Fruit fly (Drosophila melanogaster) whole organism, embryonic: ENCODE data around the gene Alh.

Experiments
- Atf6 ChIP-seq: fragments of 200-800 bp; sonication (Bioruptor generic); IDR thresholded peaks from 2 replicates; pipeline ENCODE4 v1.3.6; 2022; ENCODE audit warnings: missing biosample characterization, missing genetic modification characterization
- C15 ChIP-seq: fragments of 200-800 bp; sonication (Bioruptor generic); IDR thresholded peaks from 3 replicates; pipeline ENCODE4 v1.3.6; 2022; ENCODE audit warnings: missing biosample characterization, missing genetic modification characterization
- CG11696 ChIP-seq: fragments of 200-800 bp; sonication (Bioruptor generic); IDR thresholded peaks from 2 replicates; pipeline ENCODE4 v1.3.6; 2022; ENCODE audit warnings: missing biosample characterization, missing genetic modification characterization
- CG14860 ChIP-seq: fragments of 200-800 bp; sonication (Bioruptor generic); IDR thresholded peaks from 3 replicates; pipeline ENCODE4 v1.3.6; 2022; ENCODE audit warnings: missing biosample characterization, missing genetic modification characterization; ENCODE audit not compliant: partially characterized antibody
- CG15601 ChIP-seq: fragments of 200-800 bp; sonication (Bioruptor generic); optimal IDR thresholded peaks from 3 replicates; lab custom pipeline; 2019; ENCODE audit warnings: missing biosample characterization, mild to moderate bottlenecking, missing genetic modification characterization, moderate library complexity
- CG16815 ChIP-seq: fragments of 200-800 bp; sonication (Bioruptor generic); optimal IDR thresholded peaks from 3 replicates; lab custom pipeline; 2017; ENCODE audit warnings: missing biosample characterization, mild to moderate bottlenecking, missing genetic modification characterization
- CG31388 ChIP-seq: fragments of 200-800 bp; sonication (Bioruptor generic); optimal IDR thresholded peaks from 2 replicates; lab custom pipeline; 2016; ENCODE audit warnings: missing biosample characterization, missing genetic modification characterization
- CG32767 ChIP-seq: fragments of 200-800 bp; sonication (Bioruptor generic); IDR thresholded peaks from 2 replicates; pipeline ENCODE4 v1.3.6; 2022; ENCODE audit warnings: missing biosample characterization, missing genetic modification characterization
- CG3847 ChIP-seq: fragments of 200-800 bp; sonication (Bioruptor generic); IDR thresholded peaks from 2 replicates; pipeline ENCODE4 v1.3.6; 2022; ENCODE audit warnings: missing biosample characterization, missing genetic modification characterization
- CG5245 ChIP-seq: fragments of 200-800 bp; sonication (Bioruptor generic); optimal IDR thresholded peaks from 3 replicates; lab custom pipeline; 2016; ENCODE audit warnings: missing biosample characterization, missing genetic modification characterization
- CG6791 ChIP-seq: fragments of 200-800 bp; sonication (Bioruptor generic); IDR thresholded peaks from 3 replicates; pipeline ENCODE4 v1.3.6; 2022; ENCODE audit warnings: missing biosample characterization, missing genetic modification characterization; ENCODE audit not compliant: partially characterized antibody
- CG7839 ChIP-seq: fragments of 200-800 bp; sonication (Bioruptor generic); optimal IDR thresholded peaks from 3 replicates; lab custom pipeline; 2018; ENCODE audit warnings: missing biosample characterization, mild to moderate bottlenecking, missing genetic modification characterization, moderate library complexity
- CG9797 ChIP-seq: fragments of 200-800 bp; sonication (Bioruptor generic); optimal IDR thresholded peaks from 3 replicates; lab custom pipeline; 2018; ENCODE audit warnings: missing biosample characterization, mild to moderate bottlenecking, missing genetic modification characterization
- CG9932 ChIP-seq: fragments of 200-800 bp; sonication (Bioruptor generic); IDR thresholded peaks from 2 replicates; pipeline ENCODE4 v1.3.6; 2022; ENCODE audit warnings: missing biosample characterization, missing genetic modification characterization
- Doc2 ChIP-seq: fragments of 200-800 bp; sonication (Bioruptor generic); IDR thresholded peaks from 2 replicates; pipeline ENCODE4 v1.3.6; 2022; ENCODE audit warnings: missing biosample characterization, missing genetic modification characterization
- Ets65A ChIP-seq: fragments of 200-800 bp; sonication (Bioruptor generic); peaks from one replicate; lab custom pipeline; 2016; ENCODE audit warnings: missing biosample characterization, missing genetic modification characterization
- Ets97D ChIP-seq: fragments of 200-800 bp; sonication (Bioruptor generic); optimal IDR thresholded peaks from 3 replicates; lab custom pipeline; 2016; ENCODE audit warnings: missing biosample characterization, missing genetic modification characterization
- Fer2 ChIP-seq: fragments of 200-800 bp; sonication (Bioruptor generic); optimal IDR thresholded peaks from 2 replicates; lab custom pipeline; 2018; ENCODE audit warnings: missing biosample characterization, mild to moderate bottlenecking, missing genetic modification characterization, moderate library complexity
- H2.0 ChIP-seq: fragments of 200-800 bp; sonication (Bioruptor generic); IDR thresholded peaks from 2 replicates; pipeline ENCODE4 v1.3.6; 2022; ENCODE audit warnings: missing biosample characterization, missing genetic modification characterization
- Mes4 ChIP-seq: fragments of 200-800 bp; sonication (Bioruptor generic); optimal IDR thresholded peaks from 2 replicates; lab custom pipeline; 2016; ENCODE audit warnings: missing biosample characterization, missing genetic modification characterization
- NFAT ChIP-seq: fragments of 200-800 bp; sonication (Bioruptor generic); IDR thresholded peaks from 2 replicates; pipeline ENCODE4 v1.3.6; 2022; ENCODE audit warnings: missing biosample characterization, missing genetic modification characterization
- Sry-δ ChIP-seq: fragments of 200-800 bp; sonication (Bioruptor generic); optimal IDR thresholded peaks from 2 replicates; lab custom pipeline; 2016; ENCODE audit warnings: missing biosample characterization, missing genetic modification characterization
- TFAM ChIP-seq: fragments of 200-800 bp; sonication (Bioruptor generic); optimal IDR thresholded peaks from 2 replicates; lab custom pipeline; 2017; ENCODE audit warnings: missing biosample characterization, missing genetic modification characterization, inconsistent platforms
- YL-1 ChIP-seq: fragments of 200-800 bp; sonication (Bioruptor generic); optimal IDR thresholded peaks from 3 replicates; lab custom pipeline; 2017; ENCODE audit warnings: missing biosample characterization, mild to moderate bottlenecking, missing genetic modification characterization
- ara ChIP-seq: fragments of 200-800 bp; sonication (Bioruptor generic); IDR thresholded peaks from 2 replicates; pipeline ENCODE4 v1.3.6; 2022; ENCODE audit warnings: missing biosample characterization, missing genetic modification characterization
- ash1 ChIP-seq: fragments of 200-800 bp; sonication (Bioruptor generic); optimal IDR thresholded peaks from 2 replicates; lab custom pipeline; 2018; ENCODE audit warnings: missing biosample characterization, mild to moderate bottlenecking, missing genetic modification characterization
- cas ChIP-seq: fragments of 200-800 bp; sonication (Bioruptor generic); IDR thresholded peaks from 2 replicates; pipeline ENCODE4 v1.3.6; 2022; ENCODE audit warnings: missing biosample characterization, missing genetic modification characterization
- chm ChIP-seq: fragments of 200-800 bp; sonication (Bioruptor generic); IDR thresholded peaks from 2 replicates; pipeline ENCODE4 v1.3.6; 2022; ENCODE audit warnings: missing biosample characterization, missing genetic modification characterization
- ci ChIP-seq: fragments of 200-800 bp; sonication (Bioruptor generic); IDR thresholded peaks from 3 replicates; pipeline ENCODE4 v1.3.6; 2022; ENCODE audit warnings: missing biosample characterization, missing genetic modification characterization
- dm ChIP-seq: fragments of 200-800 bp; sonication (Bioruptor generic); optimal IDR thresholded peaks from 3 replicates; lab custom pipeline; 2016; ENCODE audit warnings: missing biosample characterization, missing genetic modification characterization
- fd3F ChIP-seq: fragments of 200-800 bp; sonication (Bioruptor generic); optimal IDR thresholded peaks from 2 replicates; lab custom pipeline; 2018; ENCODE audit warnings: missing biosample characterization, mild to moderate bottlenecking, missing genetic modification characterization, moderate library complexity
- kah ChIP-seq: fragments of 200-800 bp; sonication (Bioruptor generic); optimal IDR thresholded peaks from 2 replicates; lab custom pipeline; 2018; ENCODE audit warnings: missing biosample characterization, mild to moderate bottlenecking, missing genetic modification characterization
- kay ChIP-seq: fragments of 200-800 bp; sonication (Bioruptor generic); optimal IDR thresholded peaks from 2 replicates; lab custom pipeline; 2016; ENCODE audit warnings: missing biosample characterization, missing genetic modification characterization
- ro ChIP-seq: fragments of 200-800 bp; sonication (Bioruptor generic); IDR thresholded peaks from 2 replicates; pipeline ENCODE4 v1.3.6; 2022; ENCODE audit warnings: missing biosample characterization, missing genetic modification characterization
- sd ChIP-seq: fragments of 200-800 bp; sonication (Bioruptor generic); optimal IDR thresholded peaks from 3 replicates; lab custom pipeline; 2018; ENCODE audit warnings: missing biosample characterization, mild to moderate bottlenecking, missing genetic modification characterization, moderate library complexity
- sens ChIP-seq: fragments of 200-800 bp; sonication (Bioruptor generic); peaks from one replicate; lab custom pipeline; 2016; ENCODE audit warnings: missing biosample characterization, missing genetic modification characterization
- shn ChIP-seq: fragments of 200-800 bp; sonication (Bioruptor generic); optimal IDR thresholded peaks from 3 replicates; lab custom pipeline; 2016; ENCODE audit warnings: missing biosample characterization, missing genetic modification characterization
- sim ChIP-seq: fragments of 200-800 bp; sonication (Bioruptor generic); IDR thresholded peaks from 2 replicates; pipeline ENCODE4 v1.3.6; 2022; ENCODE audit warnings: missing biosample characterization, missing genetic modification characterization
- sob ChIP-seq: fragments of 200-800 bp; sonication (Bioruptor generic); IDR thresholded peaks from 2 replicates; pipeline ENCODE4 v1.3.6; 2022; ENCODE audit warnings: missing biosample characterization, missing genetic modification characterization
- ttk ChIP-seq: fragments of 200-800 bp; sonication (Bioruptor generic); IDR thresholded peaks from 2 replicates; pipeline ENCODE4 v2.1.2; 2022; ENCODE audit warnings: missing biosample characterization, missing genetic modification characterization
- tup ChIP-seq: fragments of 200-800 bp; sonication (Bioruptor generic); optimal IDR thresholded peaks from 2 replicates; lab custom pipeline; 2016; ENCODE audit warnings: missing biosample characterization, mild to moderate bottlenecking, missing genetic modification characterization, moderate library complexity
- usp ChIP-seq: fragments of >200 bp; optimal IDR thresholded peaks from 2 replicates; lab custom pipeline; 2017; ENCODE audit warnings: missing biosample characterization, missing genetic modification characterization
- wek ChIP-seq: fragments of 200-800 bp; sonication (Bioruptor generic); optimal IDR thresholded peaks from 3 replicates; lab custom pipeline; 2018; ENCODE audit warnings: missing biosample characterization, mild to moderate bottlenecking, missing genetic modification characterization, moderate library complexity
- zf30C ChIP-seq: fragments of 200-800 bp; sonication (Bioruptor generic); optimal IDR thresholded peaks from 3 replicates; lab custom pipeline; 2018; ENCODE audit warnings: missing biosample characterization, mild to moderate bottlenecking, missing genetic modification characterization

Alh gene

DNA sequence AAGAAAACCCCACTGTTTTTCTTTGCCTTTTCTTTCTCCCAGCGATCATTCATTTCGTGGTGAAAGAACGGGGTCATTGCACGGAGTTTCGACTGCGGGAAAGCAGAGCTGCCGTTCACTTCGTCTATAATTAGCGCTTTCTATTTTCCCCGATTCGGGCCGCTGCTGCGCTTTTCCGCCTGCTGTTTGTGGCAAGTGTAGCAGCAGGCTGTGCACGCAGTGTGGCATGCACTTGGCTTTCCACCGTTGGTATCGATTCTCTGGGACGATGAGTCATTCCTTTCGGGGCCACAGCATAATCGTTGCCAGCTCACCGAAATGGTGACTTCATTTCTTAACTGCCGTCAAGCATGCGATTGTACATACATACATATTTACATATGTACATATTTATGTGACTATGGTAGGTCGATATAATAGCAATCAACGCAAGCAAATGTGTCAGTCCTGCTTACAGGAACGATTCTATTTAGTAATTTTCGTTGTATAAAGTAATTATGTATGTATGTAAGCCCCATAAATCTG lies 35.1 kb downstream of the Alh start (continued):
- TF ChIP-seq CG9932 (GFP tag; lab: Robert Waterston, UW) (peak; percentile 34; the same call in 1 of the 2 replicates), NFAT (0 out of 2 replicates have a peak, but pooled peaks have one; percentile 21), chm (GFP tag; lab: Robert Waterston, UW) (0 out of 2 replicates have a peak, but pooled peaks have one; percentile 47), Doc2 (GFP tag; lab: Robert Waterston, UW) (no peak), zf30C (peak; percentile 6), ttk (no peak), kay (GFP tag; lab: Kevin White, UChicago) (peak; percentile 84), Fer2 (tag; lab: Kevin White, UChicago) (no peak), ci (GFP tag; lab: Robert Waterston, UW) (peak; percentile 35; the same call in 1 of the 3 replicates)
- TF ChIP-seq, all 482 proteins: peak for 24

DNA sequence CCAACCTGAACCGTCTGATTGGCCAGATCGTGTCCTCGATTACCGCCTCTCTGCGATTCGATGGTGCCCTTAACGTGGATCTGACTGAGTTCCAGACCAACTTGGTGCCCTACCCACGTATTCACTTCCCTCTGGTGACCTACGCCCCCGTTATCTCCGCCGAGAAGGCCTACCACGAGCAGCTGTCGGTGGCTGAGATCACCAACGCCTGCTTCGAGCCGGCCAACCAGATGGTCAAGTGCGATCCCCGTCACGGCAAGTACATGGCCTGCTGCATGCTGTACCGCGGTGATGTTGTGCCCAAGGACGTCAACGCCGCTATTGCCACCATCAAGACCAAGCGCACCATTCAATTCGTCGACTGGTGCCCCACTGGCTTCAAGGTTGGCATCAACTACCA lies 36.1 kb downstream of the Alh start:
- no peak for TF ChIP-seq TFAM (GFP tag; lab: Kevin White, UChicago)
- no peak for TF ChIP-seq ro (GFP tag; lab: Robert Waterston, UW)
- TF ChIP-seq CG5245 (GFP tag; lab: Kevin White, UChicago), result no peak
- TF ChIP-seq cas (GFP tag; lab: Robert Waterston, UW), result no peak
- TF ChIP-seq sd (tag; lab: Kevin White, UChicago), result no peak
- no peak for TF ChIP-seq C15
- TF ChIP-seq sens (GFP tag; lab: Kevin White, UChicago), result peak; percentile 8
- no peak for TF ChIP-seq Sry-δ (GFP tag; lab: Kevin White, UChicago)
- TF ChIP-seq CG14860, result no peak
- TF ChIP-seq CG15601 (tag; lab: Kevin White, UChicago), result no peak
- TF ChIP-seq sim (GFP tag; lab: Robert Waterston, UW), result no peak
- no peak for TF ChIP-seq CG3847 (GFP tag; lab: Robert Waterston, UW)
- TF ChIP-seq H2.0, result 0 out of 2 replicates have a peak, but pooled peaks have one; percentile 4
- TF ChIP-seq CG9797 (GFP tag; lab: Kevin White, UChicago), result no peak
- TF ChIP-seq YL-1, result no peak
- no peak for TF ChIP-seq ash1 (GFP tag; lab: Kevin White, UChicago)
- TF ChIP-seq Ets97D (GFP tag; lab: Kevin White, UChicago), result no peak
- TF ChIP-seq usp (GFP tag; lab: Kevin White, UChicago), result no peak
- TF ChIP-seq ara (GFP tag; lab: Robert Waterston, UW), result no peak
- TF ChIP-seq sob, result no peak
- no peak for TF ChIP-seq Mes4 (GFP tag; lab: Kevin White, UChicago)
- TF ChIP-seq tup (GFP tag; lab: Kevin White, UChicago), result no peak
- no peak for TF ChIP-seq fd3F (GFP tag; lab: Kevin White, UChicago)
- TF ChIP-seq Atf6, result no peak
- TF ChIP-seq CG11696 (GFP tag; lab: Robert Waterston, UW), result no peak
- no peak for TF ChIP-seq dm (GFP tag; lab: Kevin White, UChicago)
- no peak for TF ChIP-seq wek (GFP tag; lab: Kevin White, UChicago)
- no peak for TF ChIP-seq CG16815
- no peak for TF ChIP-seq kah (GFP tag; lab: Kevin White, UChicago)
- no peak for TF ChIP-seq shn (GFP tag; lab: Kevin White, UChicago)
- TF ChIP-seq CG31388 (GFP tag; lab: Kevin White, UChicago), result no peak
- TF ChIP-seq CG7839 (tag; lab: Kevin White, UChicago), result no peak
- no peak for TF ChIP-seq CG32767 (GFP tag; lab: Robert Waterston, UW)
- 0 out of 2 replicates have a peak, but pooled peaks have one; percentile 10 for TF ChIP-seq CG9932 (GFP tag; lab: Robert Waterston, UW)
- TF ChIP-seq Ets65A (GFP tag; lab: Kevin White, UChicago), result peak; percentile 85
- TF ChIP-seq CG6791 (GFP tag; lab: Robert Waterston, UW), result 0 out of 3 replicates have a peak, but pooled peaks have one; percentile 13
